Fruit fly (Drosophila melanogaster): ENCODE measurements around the gene TBC1D5.

The TBC1D5 gene

DNA sequence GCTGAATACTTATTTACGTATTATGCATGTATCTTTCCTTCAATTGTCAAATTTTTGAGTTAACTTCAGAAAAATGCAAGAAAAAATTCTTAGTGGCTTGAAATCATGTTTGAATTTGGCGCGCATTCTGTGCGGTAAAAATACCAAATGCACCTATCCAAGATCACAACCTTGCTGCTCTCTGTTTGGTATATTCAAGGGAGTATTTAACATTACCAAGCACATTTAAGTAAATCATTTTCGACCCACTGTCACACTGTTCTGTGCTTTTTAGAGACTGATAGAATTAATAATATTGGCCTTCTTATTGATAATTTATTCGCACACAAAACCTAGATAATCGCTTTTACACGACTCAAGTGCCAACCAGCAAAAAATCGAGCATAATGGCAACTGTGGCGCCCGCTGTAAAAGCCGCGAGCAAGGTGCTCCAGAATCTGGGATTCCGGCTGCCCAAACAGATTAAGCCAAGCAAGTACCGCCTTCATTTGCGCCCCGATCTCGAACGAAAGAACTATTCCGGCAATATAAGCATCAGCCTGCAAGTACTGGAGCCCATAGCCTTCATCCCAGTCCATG, 37.4 kb upstream of the TBC1D5 start (continued):
- peak; percentile 13; the same call in 1 of the 2 replicates for TF ChIP-seq CG42726 (GFP tag; IDR thresholded peaks at IDR 0.05; ENCODE audit: partially characterized antibody)

DNA sequence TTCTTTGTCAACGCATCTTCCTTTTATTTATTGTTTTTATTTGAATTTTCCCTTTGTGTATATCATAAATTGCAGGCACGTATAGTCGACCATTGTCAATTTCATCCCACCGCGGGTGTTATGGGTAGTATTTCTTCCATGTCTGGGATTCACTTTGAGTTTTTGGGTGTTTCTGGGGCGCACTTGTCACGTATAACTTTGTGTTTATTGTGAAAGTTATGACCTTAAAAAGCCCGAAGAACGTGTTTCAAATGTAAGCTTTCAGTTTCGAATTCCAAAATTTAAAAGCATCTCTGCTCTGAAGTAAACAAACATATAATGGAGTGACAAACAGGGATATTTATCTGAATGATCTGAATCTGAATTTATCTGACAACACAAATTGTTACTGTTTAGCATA, 34.8 kb upstream of the TBC1D5 start:
- TF ChIP-seq lab (GFP tag; optimal IDR thresholded peaks at IDR 0.05) = no peak
- TF ChIP-seq Blimp-1 (GFP tag; optimal IDR thresholded peaks at IDR 0.05) = peak; percentile 74

DNA sequence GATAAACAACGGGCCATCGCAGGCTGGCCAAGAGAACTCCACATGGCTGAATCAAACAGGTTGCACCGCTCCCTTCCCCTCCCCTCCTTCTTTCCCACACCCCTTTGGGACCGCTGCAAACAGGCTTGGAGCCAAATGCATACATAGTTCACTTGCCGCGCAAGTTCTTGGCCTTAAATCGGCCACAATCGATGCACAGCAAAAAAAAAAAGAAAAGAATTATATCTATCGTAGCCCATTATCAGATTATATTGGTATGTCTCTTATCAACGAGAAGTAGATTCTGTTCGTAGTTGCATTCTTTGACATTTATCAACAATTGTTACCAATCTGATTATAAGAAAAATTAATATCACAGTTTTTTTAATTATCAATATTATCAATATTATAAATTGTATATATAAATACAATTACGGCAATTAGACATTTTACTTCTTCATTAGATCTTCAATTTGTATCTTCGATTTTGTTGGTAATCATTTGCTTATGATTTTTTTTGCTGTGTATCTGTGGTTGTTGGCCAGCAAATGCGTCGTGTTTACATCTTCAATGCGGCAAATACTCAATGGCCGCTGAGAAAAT, 33.6 kb upstream of the TBC1D5 start:
- TF ChIP-seq onecut (GFP tag; IDR thresholded peaks at IDR 0.05) (no peak), Mrtf (GFP tag; IDR thresholded peaks at IDR 0.05) (no peak), CG9437 (GFP tag; optimal IDR thresholded peaks at IDR 0.05) (peak; percentile 48), psq (GFP tag; optimal IDR thresholded peaks at IDR 0.05) (no peak), dimm (GFP tag; IDR thresholded peaks at IDR 0.05) (no peak), dmrt11E (tag; optimal IDR thresholded peaks at IDR 0.05) (peak; percentile 79), CG4617 (GFP tag; optimal IDR thresholded peaks at IDR 0.05; ENCODE audit: borderline replicate concordance) (no peak), cwo (GFP tag; optimal IDR thresholded peaks at IDR 0.05) (no peak), CG16815 (GFP tag; optimal IDR thresholded peaks at IDR 0.05) (peak; percentile 23), CG5245 (GFP tag; optimal IDR thresholded peaks at IDR 0.05) (peak; percentile 9), CG12155 (GFP tag; optimal IDR thresholded peaks at IDR 0.05) (no peak), sqz (GFP tag; optimal IDR thresholded peaks at IDR 0.05) (peak; percentile 38), CG17568 (GFP tag; optimal IDR thresholded peaks at IDR 0.05) (no peak), HHEX (GFP tag; optimal IDR thresholded peaks at IDR 0.05) (no peak), CG2678 (tag; optimal IDR thresholded peaks at IDR 0.05) (peak; percentile 72), grau (tag; optimal IDR thresholded peaks at IDR 0.05) (peak; percentile 62), Hr3 (GFP tag; optimal IDR thresholded peaks at IDR 0.05) (peak; percentile 40), Usf (GFP tag; optimal IDR thresholded peaks at IDR 0.05) (no peak), CG5180 (GFP tag; optimal IDR thresholded peaks at IDR 0.05) (peak; percentile 22), vnd (GFP tag; IDR thresholded peaks at IDR 0.05; ENCODE audit: partially characterized antibody) (no peak), E2f1 (GFP tag; IDR thresholded peaks at IDR 0.05) (no peak), inv (GFP tag; IDR thresholded peaks at IDR 0.05; ENCODE audit: partially characterized antibody) (no peak), Nf-YB (GFP tag; optimal IDR thresholded peaks at IDR 0.05) (peak; percentile 52), row (GFP tag; IDR thresholded peaks at IDR 0.05) (peak; percentile 33; the same call in 2 of the 3 replicates), bigmax (GFP tag; optimal IDR thresholded peaks at IDR 0.05) (no peak), nmo (GFP tag; optimal IDR thresholded peaks at IDR 0.05) (peak; percentile 77), CHES-1-like (GFP tag; optimal IDR thresholded peaks at IDR 0.05) (no peak), tgo (GFP tag; IDR thresholded peaks at IDR 0.05) (peak; percentile 40; the same call in 1 of the 3 replicates), Eip74EF (GFP tag; optimal IDR thresholded peaks at IDR 0.05) (peak in 1 of 2 experiments; percentile 45), CG34224 (GFP tag; IDR thresholded peaks at IDR 0.05; ENCODE audit: partially characterized antibody) (no peak), Myb (GFP tag; optimal IDR thresholded peaks at IDR 0.05) (no peak), ken (GFP tag; IDR thresholded peaks at IDR 0.05) (no peak), CG2889 (GFP tag; IDR thresholded peaks at IDR 0.05) (no peak), sim (GFP tag; IDR thresholded peaks at IDR 0.05) (no peak), CG16813 (GFP tag; IDR thresholded peaks at IDR 0.05; ENCODE audit: partially characterized antibody) (no peak), nom (GFP tag; optimal IDR thresholded peaks at IDR 0.05) (peak; percentile 40), CG11456 (GFP tag; IDR thresholded peaks at IDR 0.05) (0 out of 3 replicates have a peak, but pooled peaks have one; percentile 58), twi (tag; optimal IDR thresholded peaks at IDR 0.05) (peak; percentile 15), Xrp1 (GFP tag; IDR thresholded peaks at IDR 0.05) (no peak), lmd (GFP tag; IDR thresholded peaks at IDR 0.05) (peak; percentile 20; the same call in 1 of the 2 replicates), zen2 (GFP tag; IDR thresholded peaks at IDR 0.05; ENCODE audit: partially characterized antibody) (no peak)

Measured in whole organism, embryonic.